Fruit fly (Drosophila melanogaster): ENCODE data around the gene Mettl2.

DNA sequence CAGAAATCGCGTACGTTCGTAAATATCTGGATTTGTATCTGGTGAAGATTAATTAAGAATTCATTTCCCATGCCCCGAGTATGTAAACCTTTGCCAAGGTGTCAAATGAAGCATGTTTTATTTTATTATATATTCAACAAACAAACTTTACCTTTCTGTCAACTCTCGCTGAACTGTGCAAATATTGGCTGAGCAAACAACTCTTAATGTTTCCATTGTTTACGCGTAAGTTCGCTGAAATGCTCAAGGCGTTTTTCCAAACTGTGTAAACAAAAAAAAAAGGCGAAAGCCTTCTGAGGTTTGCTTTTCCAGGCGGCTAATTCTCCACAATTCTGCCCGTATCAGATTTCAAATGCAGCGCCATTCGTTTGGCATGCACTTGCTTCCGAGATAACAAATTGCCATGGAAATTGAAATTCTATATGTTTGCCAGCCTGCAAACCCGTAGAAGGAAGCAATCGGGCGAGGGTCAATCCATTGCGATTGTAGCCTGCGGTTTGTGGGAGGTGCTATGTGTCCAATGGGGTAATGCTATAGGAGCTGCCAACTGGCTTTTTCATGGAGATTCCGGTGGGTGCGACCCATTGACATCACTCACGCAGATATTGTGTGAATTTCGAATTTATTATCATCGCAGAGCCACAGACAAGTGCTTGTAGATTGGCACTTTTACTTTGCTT, 47.2 kb downstream of the Mettl2 start:
- TF ChIP-seq CG3032 (tag; optimal IDR thresholded peaks at IDR 0.05) (peak; percentile 71), CG10669 (GFP tag; optimal IDR thresholded peaks at IDR 0.05) (peak; percentile 85), CG3919 (GFP tag; optimal IDR thresholded peaks at IDR 0.05) (peak; percentile 83), dac (GFP tag; optimal IDR thresholded peaks at IDR 0.05) (no peak), CG6792 (GFP tag; optimal IDR thresholded peaks at IDR 0.05) (peak; percentile 84)

Data from whole organism, prepupa.